Fruit fly (Drosophila melanogaster) whole organism, embryonic: ENCODE data around the gene NitFhit.

ENCODE experiments used
- Abd-B ChIP-seq: fragments of 200-800 bp; sonication (Bioruptor generic); optimal IDR thresholded peaks from 2 replicates; lab custom pipeline; 2018; ENCODE audit warnings: missing biosample characterization, mild to moderate bottlenecking, missing genetic modification characterization, moderate library complexity
- Ada2b ChIP-seq: fragments of 200-800 bp; sonication (Bioruptor generic); IDR thresholded peaks from 2 replicates; pipeline ENCODE4 v1.3.6; 2022; ENCODE audit warnings: missing biosample characterization, missing genetic modification characterization
- Antp ChIP-seq: fragments of 200-800 bp; sonication (Bioruptor generic); optimal IDR thresholded peaks from 3 replicates; lab custom pipeline; 2016; ENCODE audit warnings: missing biosample characterization, missing genetic modification characterization
- CG10654 ChIP-seq: fragments of 200-800 bp; sonication (Bioruptor generic); optimal IDR thresholded peaks from 2 replicates; lab custom pipeline; 2016; ENCODE audit warnings: missing biosample characterization, missing genetic modification characterization
- CG11085 ChIP-seq: fragments of 200-800 bp; sonication (Bioruptor generic); IDR thresholded peaks from 2 replicates; pipeline ENCODE4 v1.3.6; 2022; ENCODE audit warnings: missing biosample characterization, missing genetic modification characterization
- CG12659 ChIP-seq: fragments of 200-800 bp; sonication (Bioruptor generic); optimal IDR thresholded peaks from 3 replicates; lab custom pipeline; 2017; ENCODE audit warnings: mild to moderate bottlenecking, missing biosample characterization, missing genetic modification reagents, missing genetic modification characterization
- CG14860 ChIP-seq: fragments of 200-800 bp; sonication (Bioruptor generic); IDR thresholded peaks from 3 replicates; pipeline ENCODE4 v1.3.6; 2022; ENCODE audit warnings: missing biosample characterization, missing genetic modification characterization; ENCODE audit not compliant: partially characterized antibody
- CG17912 ChIP-seq: fragments of 200-800 bp; sonication (Bioruptor generic); optimal IDR thresholded peaks from 2 replicates; lab custom pipeline; 2018; ENCODE audit warnings: missing biosample characterization, mild to moderate bottlenecking, missing genetic modification characterization
- CG18599 ChIP-seq: fragments of 200-800 bp; sonication (Bioruptor generic); optimal IDR thresholded peaks from 3 replicates; lab custom pipeline; 2017; ENCODE audit warnings: missing biosample characterization, missing genetic modification characterization, mild to moderate bottlenecking, moderate library complexity, missing genetic modification reagents
- CG31224 ChIP-seq: fragments of 200-800 bp; sonication (Bioruptor generic); IDR thresholded peaks from 2 replicates; pipeline ENCODE4 v1.3.6; 2022; ENCODE audit warnings: missing biosample characterization, missing genetic modification characterization
- CG4360 ChIP-seq: fragments of 200-800 bp; sonication (Bioruptor generic); IDR thresholded peaks from 2 replicates; pipeline ENCODE4 v1.3.6; 2022; ENCODE audit warnings: missing biosample characterization, missing genetic modification characterization
- CG4617 ChIP-seq: fragments of 200-800 bp; sonication (Bioruptor generic); optimal IDR thresholded peaks from 3 replicates; lab custom pipeline; 2016; ENCODE audit warnings: missing biosample characterization, missing genetic modification characterization, borderline replicate concordance
- CG5953 ChIP-seq: fragments of 200-800 bp; sonication (Bioruptor generic); IDR thresholded peaks from 2 replicates; pipeline ENCODE4 v1.3.6; 2022; ENCODE audit warnings: missing biosample characterization, missing genetic modification characterization
- CG6254 ChIP-seq: fragments of 200-800 bp; sonication (Bioruptor generic); optimal IDR thresholded peaks from 3 replicates; lab custom pipeline; 2017; ENCODE audit warnings: mild to moderate bottlenecking, missing biosample characterization, missing genetic modification reagents, missing genetic modification characterization
- CG6654 ChIP-seq: fragments of 200-800 bp; sonication (Bioruptor generic); optimal IDR thresholded peaks from 2 replicates; lab custom pipeline; 2017; ENCODE audit warnings: missing biosample characterization, mild to moderate bottlenecking, missing genetic modification characterization
- CG8478 ChIP-seq: fragments of >200 bp; optimal IDR thresholded peaks from 2 replicates; lab custom pipeline; 2018
- CG9797 ChIP-seq: fragments of 200-800 bp; sonication (Bioruptor generic); optimal IDR thresholded peaks from 3 replicates; lab custom pipeline; 2018; ENCODE audit warnings: missing biosample characterization, mild to moderate bottlenecking, missing genetic modification characterization
- CoRest ChIP-seq: fragments of 200-800 bp; sonication (Bioruptor generic); optimal IDR thresholded peaks from 3 replicates; lab custom pipeline; 2018; ENCODE audit warnings: missing biosample characterization, mild to moderate bottlenecking, missing genetic modification characterization, moderate library complexity
- D19A ChIP-seq: fragments of 200-800 bp; optimal IDR thresholded peaks from 3 replicates; lab custom pipeline; 2019; ENCODE audit warnings: missing biosample characterization, mild to moderate bottlenecking, missing genetic modification characterization, moderate library complexity
- D19B ChIP-seq: fragments of 200-800 bp; sonication (Bioruptor generic); optimal IDR thresholded peaks from 2 replicates; lab custom pipeline; 2017; ENCODE audit warnings: missing biosample characterization, mild to moderate bottlenecking, missing genetic modification characterization
- Dad ChIP-seq: fragments of 200-800 bp; sonication (Bioruptor generic); optimal IDR thresholded peaks from 3 replicates; lab custom pipeline; 2016; ENCODE audit warnings: missing biosample characterization, missing genetic modification characterization
- Dp ChIP-seq: fragments of 200-800 bp; sonication (Bioruptor generic); optimal IDR thresholded peaks from 2 replicates; lab custom pipeline; 2018; ENCODE audit warnings: missing biosample characterization, mild to moderate bottlenecking, missing genetic modification characterization, moderate library complexity
- Drgx ChIP-seq: fragments of 200-800 bp; sonication (Bioruptor generic); IDR thresholded peaks from 2 replicates; pipeline ENCODE4 v1.3.6; 2022; ENCODE audit warnings: missing biosample characterization, missing genetic modification characterization
- Ets97D ChIP-seq: fragments of 200-800 bp; sonication (Bioruptor generic); optimal IDR thresholded peaks from 3 replicates; lab custom pipeline; 2016; ENCODE audit warnings: missing biosample characterization, missing genetic modification characterization
- Fer1 ChIP-seq: fragments of 200-800 bp; sonication (Bioruptor generic); optimal IDR thresholded peaks from 2 replicates; lab custom pipeline; 2017; ENCODE audit warnings: missing biosample characterization, mild to moderate bottlenecking, missing genetic modification characterization
- HLH54F ChIP-seq: fragments of 200-800 bp; sonication (Bioruptor generic); optimal IDR thresholded peaks from 3 replicates; lab custom pipeline; 2016; ENCODE audit warnings: missing biosample characterization, missing genetic modification characterization
- Hr3 ChIP-seq: fragments of 200-800 bp; sonication (Bioruptor generic); optimal IDR thresholded peaks from 3 replicates; lab custom pipeline; 2016; ENCODE audit warnings: missing biosample characterization, missing genetic modification characterization
- MBD-R2 ChIP-seq: fragments of 200-800 bp; sonication (Bioruptor generic); IDR thresholded peaks from 2 replicates; pipeline ENCODE4 v1.3.6; 2022; ENCODE audit warnings: missing biosample characterization, missing genetic modification characterization
- Mes4 ChIP-seq: fragments of 200-800 bp; sonication (Bioruptor generic); optimal IDR thresholded peaks from 2 replicates; lab custom pipeline; 2016; ENCODE audit warnings: missing biosample characterization, missing genetic modification characterization
- NK7.1 ChIP-seq: fragments of 200-800 bp; sonication (Bioruptor generic); optimal IDR thresholded peaks from 3 replicates; lab custom pipeline; 2016; ENCODE audit warnings: missing biosample characterization, missing genetic modification characterization
- Oli ChIP-seq: fragments of 200-800 bp; sonication (Bioruptor generic); optimal IDR thresholded peaks from 2 replicates; lab custom pipeline; 2018; ENCODE audit warnings: missing biosample characterization, mild to moderate bottlenecking, missing genetic modification characterization, moderate library complexity
- Spps ChIP-seq: fragments of 200-800 bp; sonication (Bioruptor generic); optimal IDR thresholded peaks from 2 replicates; lab custom pipeline; 2018; ENCODE audit warnings: missing biosample characterization, mild to moderate bottlenecking, missing genetic modification characterization
- ab ChIP-seq: fragments of 200-800 bp; sonication (Bioruptor generic); optimal IDR thresholded peaks from 2 replicates; lab custom pipeline; 2016; ENCODE audit warnings: missing biosample characterization, missing genetic modification characterization
- ase ChIP-seq: fragments of 200-800 bp; sonication (Bioruptor generic); IDR thresholded peaks from 3 replicates; pipeline ENCODE4 v1.3.6; 2022; ENCODE audit warnings: missing biosample characterization, missing genetic modification characterization
- bigmax ChIP-seq: fragments of 200-800 bp; sonication (Bioruptor generic); optimal IDR thresholded peaks from 2 replicates; lab custom pipeline; 2018; ENCODE audit warnings: missing biosample characterization, mild to moderate bottlenecking, missing genetic modification characterization
- cg ChIP-seq: fragments of 200-800 bp; sonication (Bioruptor generic); optimal IDR thresholded peaks from 3 replicates; lab custom pipeline; 2019; ENCODE audit warnings: missing biosample characterization, mild to moderate bottlenecking, missing genetic modification characterization, moderate library complexity
- dysf ChIP-seq: fragments of 200-800 bp; sonication (Bioruptor generic); IDR thresholded peaks from 3 replicates; pipeline ENCODE4 v1.3.6; 2022; ENCODE audit warnings: missing biosample characterization, missing genetic modification characterization
- en ChIP-seq: fragments of 200-800 bp; sonication (Bioruptor generic); optimal IDR thresholded peaks from 2 replicates; lab custom pipeline; 2016; ENCODE audit warnings: missing biosample characterization, missing genetic modification characterization
- fd3F ChIP-seq: fragments of 200-800 bp; sonication (Bioruptor generic); optimal IDR thresholded peaks from 2 replicates; lab custom pipeline; 2018; ENCODE audit warnings: missing biosample characterization, mild to moderate bottlenecking, missing genetic modification characterization, moderate library complexity
- gce ChIP-seq: fragments of 200-800 bp; sonication (Bioruptor generic); IDR thresholded peaks from 3 replicates; pipeline ENCODE4 v1.3.6; 2022; ENCODE audit warnings: missing biosample characterization, missing genetic modification characterization
- gcm ChIP-seq: fragments of 200-800 bp; sonication (Bioruptor generic); optimal IDR thresholded peaks from 2 replicates; lab custom pipeline; 2019; ENCODE audit warnings: missing biosample characterization, mild to moderate bottlenecking, missing genetic modification characterization, moderate library complexity
- knrl ChIP-seq: fragments of 200-800 bp; sonication (Bioruptor generic); IDR thresholded peaks from 3 replicates; pipeline ENCODE4 v1.3.6; 2022; ENCODE audit warnings: missing biosample characterization, missing genetic modification characterization; ENCODE audit not compliant: partially characterized antibody
- lmd ChIP-seq: fragments of 200-800 bp; sonication (Bioruptor generic); IDR thresholded peaks from 2 replicates; pipeline ENCODE4 v1.3.6; 2022; ENCODE audit warnings: missing biosample characterization, missing genetic modification characterization
- lov ChIP-seq, 2 experiments: fragments of 200-800 bp in 1 of 2; fragments of >200 bp in 1 of 2; sonication (Bioruptor generic) in 1 of 2; IDR thresholded peaks in 1 of 2; optimal IDR thresholded peaks in 1 of 2; 2 replicates in 1 of 2; 3 replicates in 1 of 2; pipeline versions ENCODE4 v1.3.6 to Lab custom; 2017 to 2022; ENCODE audit warnings: missing biosample characterization in 1 of 2, missing genetic modification characterization in 1 of 2
- org-1 ChIP-seq: fragments of 200-800 bp; sonication (Bioruptor generic); optimal IDR thresholded peaks from 2 replicates; lab custom pipeline; 2017; ENCODE audit warnings: missing biosample characterization, missing genetic modification characterization
- pho ChIP-seq: fragments of 200-800 bp; sonication (Bioruptor generic); optimal IDR thresholded peaks from 2 replicates; lab custom pipeline; 2016; ENCODE audit warnings: missing biosample characterization, missing genetic modification characterization
- psq ChIP-seq: fragments of 200-800 bp; sonication (Bioruptor generic); optimal IDR thresholded peaks from 2 replicates; lab custom pipeline; 2017; ENCODE audit warnings: missing biosample characterization, missing genetic modification characterization
- run ChIP-seq: fragments of 200-800 bp; sonication (Bioruptor generic); optimal IDR thresholded peaks from 3 replicates; lab custom pipeline; 2018; ENCODE audit warnings: missing biosample characterization, mild to moderate bottlenecking, missing genetic modification characterization
- schlank ChIP-seq: fragments of 200-800 bp; sonication (Bioruptor generic); optimal IDR thresholded peaks from 2 replicates; lab custom pipeline; 2018; ENCODE audit warnings: missing biosample characterization, mild to moderate bottlenecking, missing genetic modification characterization
- sens ChIP-seq: fragments of 200-800 bp; sonication (Bioruptor generic); peaks from one replicate; lab custom pipeline; 2016; ENCODE audit warnings: missing biosample characterization, missing genetic modification characterization
- yki ChIP-seq: fragments of >200 bp; optimal IDR thresholded peaks from 3 replicates; lab custom pipeline; 2018
- zf30C ChIP-seq: fragments of 200-800 bp; sonication (Bioruptor generic); optimal IDR thresholded peaks from 3 replicates; lab custom pipeline; 2018; ENCODE audit warnings: missing biosample characterization, mild to moderate bottlenecking, missing genetic modification characterization

NitFhit gene

dm6 chr3L:175949-176348 is 27.6 kb upstream of the NitFhit start, which contains the start of gene CG7049 (continued):
- TF ChIP-seq CG4360 (GFP tag; lab: Robert Waterston, UW) = no peak
- no peak for TF ChIP-seq knrl (GFP tag; lab: Robert Waterston, UW)
- 0 out of 3 replicates have a peak, but pooled peaks have one; percentile 5 for TF ChIP-seq CG14860
- TF ChIP-seq en (GFP tag; lab: Kevin White, UChicago) = no peak
- no peak for TF ChIP-seq Ada2b (GFP tag; lab: Robert Waterston, UW)
- TF ChIP-seq pho (GFP tag; lab: Kevin White, UChicago) = no peak
- TF ChIP-seq CG9797 = peak; percentile 57
- TF ChIP-seq Abd-B (GFP tag; lab: Kevin White, UChicago) = no peak
- peak; percentile 6 for TF ChIP-seq CG4617
- no peak for TF ChIP-seq CG31224 (GFP tag; lab: Robert Waterston, UW)
- no peak for TF ChIP-seq Hr3 (GFP tag; lab: Kevin White, UChicago)
- TF ChIP-seq cg (GFP tag; lab: Kevin White, UChicago) = no peak
- peak; percentile 3 for TF ChIP-seq Fer1 (GFP tag; lab: Kevin White, UChicago)
- no peak for TF ChIP-seq CG10654
- no peak for TF ChIP-seq org-1
- peak; percentile 43 for TF ChIP-seq Ets97D (GFP tag; lab: Kevin White, UChicago)
- TF ChIP-seq CG12659 (GFP tag; lab: Kevin White, UChicago) = peak; percentile 35
- no peak for TF ChIP-seq yki (lab: Kevin White, UChicago)
- TF ChIP-seq CG5953 (GFP tag; lab: Robert Waterston, UW) = no peak
- peak; percentile 2 for TF ChIP-seq Spps
- no peak for TF ChIP-seq Antp (GFP tag; lab: Kevin White, UChicago)
- TF ChIP-seq lmd = no peak
- no peak for TF ChIP-seq Drgx (GFP tag; lab: Robert Waterston, UW)
- TF ChIP-seq psq (GFP tag; lab: Kevin White, UChicago) = no peak
- TF ChIP-seq CG11085 = no peak
- no peak for TF ChIP-seq CG18599 (GFP tag; lab: Kevin White, UChicago)
- no peak for TF ChIP-seq CG8478 (lab: Kevin White, UChicago)
- no peak for TF ChIP-seq D19A (tag; lab: Kevin White, UChicago)
- no peak for TF ChIP-seq run (tag; lab: Kevin White, UChicago)
- TF ChIP-seq CG6654 (GFP tag; lab: Kevin White, UChicago) = no peak
- no peak for TF ChIP-seq fd3F (GFP tag; lab: Kevin White, UChicago)
- TF ChIP-seq NK7.1 (GFP tag; lab: Kevin White, UChicago) = no peak
- TF ChIP-seq Oli = no peak
- peak; percentile 57 for TF ChIP-seq sens (GFP tag; lab: Kevin White, UChicago)
- TF ChIP-seq CG17912 (GFP tag; lab: Kevin White, UChicago) = no peak
- peak; percentile 78 for TF ChIP-seq MBD-R2 (GFP tag; lab: Robert Waterston, UW)
- no peak for TF ChIP-seq schlank (tag; lab: Kevin White, UChicago)
- TF ChIP-seq gce = no peak
- no peak for TF ChIP-seq zf30C (GFP tag; lab: Kevin White, UChicago)
- peak; percentile 31 for TF ChIP-seq Dp
- TF ChIP-seq gcm (GFP tag; lab: Kevin White, UChicago) = no peak
- TF ChIP-seq ase (GFP tag; lab: Robert Waterston, UW) = no peak
- no peak for TF ChIP-seq bigmax (GFP tag; lab: Kevin White, UChicago)
- no peak for TF ChIP-seq D19B (GFP tag; lab: Kevin White, UChicago)
- TF ChIP-seq lov (optimal IDR thresholded peaks at IDR 0.05; lab: Kevin White, UChicago) = no peak
- TF ChIP-seq lov (GFP tag; IDR thresholded peaks at IDR 0.05; lab: Robert Waterston, UW) = no peak
- no peak for TF ChIP-seq Mes4 (GFP tag; lab: Kevin White, UChicago)
- TF ChIP-seq dysf (GFP tag; lab: Robert Waterston, UW) = no peak
- TF ChIP-seq CG6254 = peak; percentile 67
- TF ChIP-seq ab (GFP tag; lab: Kevin White, UChicago) = no peak
- TF ChIP-seq CoRest (tag; lab: Kevin White, UChicago) = no peak
- TF ChIP-seq Dad (GFP tag; lab: Kevin White, UChicago) = no peak
- no peak for TF ChIP-seq HLH54F (GFP tag; lab: Kevin White, UChicago)
